Fruit fly (Drosophila melanogaster) Kc167 (cell line): Measurements from ENCODE around the gene CG46399.

Experiments
- Myc ChIP-seq: fragments of >200 bp; optimal IDR thresholded peaks from 2 replicates; lab custom pipeline; 2017; ENCODE audit warnings: missing external identifiers
- h ChIP-seq: fragments of >200 bp; optimal IDR thresholded peaks from 3 replicates; lab custom pipeline; 2018; ENCODE audit warnings: missing external identifiers
- insv ChIP-seq: fragments of >200 bp; optimal IDR thresholded peaks from 3 replicates; lab custom pipeline; 2018; ENCODE audit warnings: missing external identifiers
- psq ChIP-seq: fragments of >200 bp; optimal IDR thresholded peaks from 2 replicates; lab custom pipeline; 2017; ENCODE audit warnings: missing external identifiers
- ttk ChIP-seq: sonication (Bioruptor generic); optimal IDR thresholded peaks from 2 replicates; lab custom pipeline; 2017; ENCODE audit warnings: missing external identifiers

- TF ChIP-seq psq (lab: Kevin White, UChicago) (no peak), h (lab: Kevin White, UChicago) (no peak), insv (lab: Kevin White, UChicago) (no peak), ttk (lab: Kevin White, UChicago) (no peak), Myc (lab: Kevin White, UChicago) (no peak)
These were observed 27.1 kb upstream of the CG46399 start, which contains the start of gene CG14408 for dm6 chrX:14831713-14832561.
